Worm (Caenorhabditis elegans): ENCODE measurements around the gene srw-29.

DNA sequence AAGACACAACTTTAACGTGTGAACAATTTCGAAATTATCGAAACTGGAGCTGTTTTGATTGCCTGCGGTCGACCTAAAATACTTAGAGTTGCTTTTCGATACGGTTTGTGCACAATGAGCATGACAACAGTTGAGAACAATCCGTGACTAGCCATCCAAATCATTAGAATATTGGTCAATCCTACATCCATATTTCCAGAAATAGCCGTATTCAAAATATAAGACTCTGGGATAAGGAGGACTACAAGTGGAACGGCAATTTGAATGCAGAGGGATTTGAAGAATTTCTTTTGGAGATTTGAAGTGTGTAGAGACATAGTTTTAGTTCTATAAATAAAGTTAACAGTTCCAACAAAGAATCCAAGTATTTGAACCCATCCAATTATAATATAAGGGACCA is 35.0 kb upstream of the srw-29 start:
- TF ChIP-seq B0310.2 (tag; optimal IDR thresholded peaks at IDR 0.05): no peak
- no peak for TF ChIP-seq ama-1 (optimal IDR thresholded peaks at IDR 0.05)
- no peak for TF ChIP-seq pes-1 (GFP tag; IDR thresholded peaks at IDR 0.05)
- no peak for TF ChIP-seq tbx-11 (GFP tag; IDR thresholded peaks at IDR 0.05)
- TF ChIP-seq flt-1 (GFP tag; IDR thresholded peaks at IDR 0.05): no peak
- no peak for TF ChIP-seq ceh-36 (tag; optimal IDR thresholded peaks at IDR 0.05)
- TF ChIP-seq tbx-37 (GFP tag; conservative IDR thresholded peaks at IDR 0.05): no peak

All from whole organism, early embryonic.